Worm (Caenorhabditis elegans) whole organism, L4 larva: Measurements from ENCODE around the gene wdr-31.

Experiments
- Y48G9A.11 ChIP-seq: fragments of 200-800 bp; sonication (Bioruptor generic); IDR thresholded peaks from 2 replicates; pipeline ENCODE4 v1.3.6; 2022; ENCODE audit warnings: missing genetic modification reagents, missing genetic modification characterization, missing compliant biosample characterization
- ama-1 ChIP-seq: fragments of 150-350 bp; optimal IDR thresholded peaks from 2 replicates; lab custom pipeline; 2014; ENCODE audit warnings: inconsistent platforms, mixed read lengths
- ces-1 ChIP-seq: fragments of 150-350 bp; sonication (generic microtip); optimal IDR thresholded peaks from 4 replicates; lab custom pipeline; 2014; ENCODE audit warnings: missing biosample characterization, missing genetic modification reagents, missing genetic modification characterization
- ctbp-1 ChIP-seq: fragments of 200-800 bp; sonication (Bioruptor generic); IDR thresholded peaks from 2 replicates; pipeline ENCODE4 v1.3.6; 2022; ENCODE audit warnings: missing genetic modification reagents, missing genetic modification characterization, missing compliant biosample characterization
- dpl-1 ChIP-seq: fragments of 150-350 bp; optimal IDR thresholded peaks from 2 replicates; lab custom pipeline; 2014; ENCODE audit warnings: missing biosample characterization, missing genetic modification reagents, missing genetic modification characterization
- egl-27 ChIP-seq: sonication (generic microtip); optimal IDR thresholded peaks from 3 replicates; lab custom pipeline; 2017; ENCODE audit warnings: missing biosample characterization, missing genetic modification reagents, missing genetic modification characterization
- fkh-10 ChIP-seq: fragments of 150-350 bp; optimal IDR thresholded peaks from 2 replicates; lab custom pipeline; 2014; ENCODE audit warnings: missing biosample characterization, missing genetic modification reagents, missing genetic modification characterization
- lin-13 ChIP-seq: fragments of 150-350 bp; optimal IDR thresholded peaks from 2 replicates; lab custom pipeline; 2014; ENCODE audit warnings: missing biosample characterization, missing genetic modification reagents, missing genetic modification characterization
- lir-3 ChIP-seq: sonication (generic microtip); optimal IDR thresholded peaks from 2 replicates; lab custom pipeline; 2016; ENCODE audit warnings: mild to moderate bottlenecking, missing genetic modification characterization, missing compliant biosample characterization
- mep-1 ChIP-seq: fragments of 150-350 bp; sonication (generic microtip); optimal IDR thresholded peaks from 3 replicates; lab custom pipeline; 2014; ENCODE audit warnings: missing biosample characterization, missing genetic modification characterization
- mxl-2 ChIP-seq: fragments of 200-800 bp; sonication (Bioruptor generic); conservative IDR thresholded peaks from 2 replicates; pipeline ENCODE4 v1.3.6; 2022; ENCODE audit warnings: missing genetic modification reagents, missing genetic modification characterization, missing compliant biosample characterization
- nhr-237 ChIP-seq: sonication (generic microtip); optimal IDR thresholded peaks from 2 replicates; lab custom pipeline; 2017; ENCODE audit warnings: missing biosample characterization, missing genetic modification characterization
- unc-62 ChIP-seq, 3 experiments: fragments of 150-350 bp in 1 of 3; sonication (generic microtip); optimal IDR thresholded peaks in 2 of 3; peaks in 1 of 3; 1 replicate in 1 of 3; 2 replicates in 2 of 3; lab custom pipeline; 2014 to 2017; ENCODE audit warnings: missing biosample characterization in 3 of 3, missing genetic modification characterization in 3 of 3, missing genetic modification reagents in 3 of 3, missing genotype in 1 of 3
- ztf-11 ChIP-seq: fragments of 150-350 bp; optimal IDR thresholded peaks from 2 replicates; lab custom pipeline; 2014; ENCODE audit warnings: missing biosample characterization, missing genetic modification characterization

- no peak for TF ChIP-seq lin-13 (GFP tag; lab: Kevin White, UChicago)
- TF ChIP-seq egl-27, result no peak
- TF ChIP-seq mep-1, result no peak
- TF ChIP-seq dpl-1, result no peak
- no peak for TF ChIP-seq mxl-2 (GFP tag; lab: Robert Waterston, UW)
- no peak for TF ChIP-seq unc-62 (GFP tag; optimal IDR thresholded peaks at IDR 0.05 in 1 of 2; lab: Kevin White, UChicago)
- TF ChIP-seq unc-62 (tag; optimal IDR thresholded peaks at IDR 0.05; lab: Kevin White, UChicago), result no peak
- TF ChIP-seq nhr-237, result no peak
- TF ChIP-seq ama-1 (lab: Kevin White, UChicago), result no peak
- no peak for TF ChIP-seq ztf-11 (tag; lab: Kevin White, UChicago)
- no peak for TF ChIP-seq lir-3 (tag; lab: Kevin White, UChicago)
- no peak for TF ChIP-seq ctbp-1 (GFP tag; lab: Robert Waterston, UW)
- TF ChIP-seq Y48G9A.11 (GFP tag; lab: Robert Waterston, UW), result no peak
- TF ChIP-seq ces-1 (GFP tag; lab: Kevin White, UChicago), result no peak
- no peak for TF ChIP-seq fkh-10 (GFP tag; lab: Kevin White, UChicago)
Observed at ce11 chrII:2726774-2727173, 8.3 kb downstream of the wdr-31 start.
